Fruit fly (Drosophila melanogaster) whole organism, prepupa: Measurements from ENCODE around the gene Nnf1b.
A peak's percentile ranks its signal among the peaks of the same experiment; 100 is the strongest.

Experiments used
- Blimp-1 ChIP-seq: fragments of 200-800 bp; sonication (Bioruptor generic); optimal IDR thresholded peaks from 3 replicates; lab custom pipeline; 2017; ENCODE audit warnings: missing biosample characterization, missing genetic modification characterization, mild to moderate bottlenecking, moderate library complexity, missing genetic modification reagents
- CG10669 ChIP-seq: fragments of 200-800 bp; sonication (Bioruptor generic); optimal IDR thresholded peaks from 3 replicates; lab custom pipeline; 2018; ENCODE audit warnings: missing biosample characterization, mild to moderate bottlenecking, missing genetic modification characterization, moderate library complexity
- CG11902 ChIP-seq: fragments of 200-800 bp; sonication (Bioruptor generic); optimal IDR thresholded peaks from 3 replicates; lab custom pipeline; 2016; ENCODE audit warnings: missing biosample characterization, missing genetic modification characterization
- CG15336 ChIP-seq: fragments of 200-800 bp; sonication (Bioruptor generic); IDR thresholded peaks from 2 replicates; pipeline ENCODE4 v1.3.6; 2022; ENCODE audit warnings: missing biosample characterization, missing genetic modification characterization
- CG1621 ChIP-seq: fragments of 200-800 bp; sonication (Bioruptor generic); optimal IDR thresholded peaks from 3 replicates; lab custom pipeline; 2018; ENCODE audit warnings: missing biosample characterization, mild to moderate bottlenecking, missing genetic modification characterization
- CG16779 ChIP-seq: fragments of 200-800 bp; sonication (Bioruptor generic); optimal IDR thresholded peaks from 3 replicates; lab custom pipeline; 2017; ENCODE audit warnings: missing biosample characterization, mild to moderate bottlenecking, missing genetic modification characterization
- CG3032 ChIP-seq: fragments of 200-800 bp; optimal IDR thresholded peaks from 2 replicates; lab custom pipeline; 2019; ENCODE audit warnings: missing biosample characterization, mild to moderate bottlenecking, missing genetic modification characterization, moderate library complexity
- CG31627 ChIP-seq: fragments of 200-800 bp; sonication (Bioruptor generic); optimal IDR thresholded peaks from 3 replicates; lab custom pipeline; 2016; ENCODE audit warnings: missing biosample characterization, missing genetic modification characterization
- CG34406 ChIP-seq: fragments of 200-800 bp; sonication (Bioruptor generic); optimal IDR thresholded peaks from 3 replicates; lab custom pipeline; 2016; ENCODE audit warnings: missing biosample characterization, missing genetic modification characterization
- CG3919 ChIP-seq: fragments of 200-800 bp; sonication (Bioruptor generic); optimal IDR thresholded peaks from 3 replicates; lab custom pipeline; 2016; ENCODE audit warnings: missing biosample characterization, missing genetic modification characterization
- CG4318 ChIP-seq: fragments of 200-800 bp; sonication (Bioruptor generic); optimal IDR thresholded peaks from 3 replicates; lab custom pipeline; 2017; ENCODE audit warnings: missing biosample characterization, mild to moderate bottlenecking, missing genetic modification characterization
- CG6276 ChIP-seq: fragments of 200-800 bp; sonication (Bioruptor generic); optimal IDR thresholded peaks from 2 replicates; lab custom pipeline; 2017; ENCODE audit warnings: missing biosample characterization, mild to moderate bottlenecking, missing genetic modification characterization
- CG6808 ChIP-seq: fragments of 200-800 bp; sonication (Bioruptor generic); optimal IDR thresholded peaks from 3 replicates; lab custom pipeline; 2017; ENCODE audit warnings: missing biosample characterization, missing genetic modification characterization, mild to moderate bottlenecking, moderate library complexity, missing genetic modification reagents
- CG6854 ChIP-seq: fragments of 200-800 bp; sonication (Bioruptor generic); optimal IDR thresholded peaks from 2 replicates; lab custom pipeline; 2017; ENCODE audit warnings: missing biosample characterization, mild to moderate bottlenecking, missing genetic modification characterization
- CG7368 ChIP-seq: fragments of 200-800 bp; sonication (Bioruptor generic); optimal IDR thresholded peaks from 3 replicates; lab custom pipeline; 2016; ENCODE audit warnings: missing biosample characterization, missing genetic modification characterization
- CG8119 ChIP-seq: fragments of 200-800 bp; sonication (Bioruptor generic); IDR thresholded peaks from 3 replicates; pipeline ENCODE4 v1.3.6; 2022; ENCODE audit warnings: missing biosample characterization, missing genetic modification characterization
- CG8319 ChIP-seq: fragments of 200-800 bp; sonication (Bioruptor generic); optimal IDR thresholded peaks from 3 replicates; lab custom pipeline; 2016; ENCODE audit warnings: missing biosample characterization, missing genetic modification characterization
- CG8632 ChIP-seq: fragments of 200-800 bp; sonication (Bioruptor generic); optimal IDR thresholded peaks from 3 replicates; lab custom pipeline; 2016; ENCODE audit warnings: missing biosample characterization, missing genetic modification characterization
- CG9139 ChIP-seq: fragments of 200-800 bp; sonication (Bioruptor generic); optimal IDR thresholded peaks from 3 replicates; lab custom pipeline; 2017; ENCODE audit warnings: missing biosample characterization, mild to moderate bottlenecking, missing genetic modification characterization
- Eip78C ChIP-seq: fragments of 200-800 bp; sonication (Bioruptor generic); peaks from one replicate; lab custom pipeline; 2016; ENCODE audit warnings: missing biosample characterization, missing genetic modification characterization
- Eip93F ChIP-seq: fragments of 200-800 bp; sonication (Bioruptor generic); optimal IDR thresholded peaks from 2 replicates; lab custom pipeline; 2016; ENCODE audit warnings: missing biosample characterization, mild to moderate bottlenecking, missing genetic modification characterization
- Ets21C ChIP-seq: fragments of 200-800 bp; sonication (Bioruptor generic); optimal IDR thresholded peaks from 3 replicates; lab custom pipeline; 2016; ENCODE audit warnings: missing biosample characterization, missing genetic modification characterization
- Ets96B ChIP-seq: fragments of 200-800 bp; optimal IDR thresholded peaks from 2 replicates; lab custom pipeline; 2019; ENCODE audit warnings: missing biosample characterization, mild to moderate bottlenecking, missing genetic modification characterization, moderate library complexity
- Gug ChIP-seq: fragments of 200-800 bp; sonication (Bioruptor generic); IDR thresholded peaks from 2 replicates; pipeline ENCODE4 v1.3.6; 2022; ENCODE audit warnings: missing biosample characterization, missing genetic modification characterization
- Hr39 ChIP-seq: fragments of 200-800 bp; sonication (Bioruptor generic); optimal IDR thresholded peaks from 2 replicates; lab custom pipeline; 2016; ENCODE audit warnings: missing biosample characterization, missing genetic modification characterization
- Hr4 ChIP-seq: fragments of 200-800 bp; sonication (Bioruptor generic); optimal IDR thresholded peaks from 3 replicates; lab custom pipeline; 2016; ENCODE audit warnings: missing biosample characterization, missing genetic modification characterization
- Lpt ChIP-seq: fragments of 200-800 bp; sonication (Bioruptor generic); optimal IDR thresholded peaks from 3 replicates; lab custom pipeline; 2016; ENCODE audit warnings: missing biosample characterization, missing genetic modification characterization
- Met ChIP-seq: fragments of 200-800 bp; sonication (Bioruptor generic); optimal IDR thresholded peaks from 3 replicates; lab custom pipeline; 2016; ENCODE audit warnings: missing biosample characterization, missing genetic modification characterization
- OdsH ChIP-seq: fragments of 200-800 bp; sonication (Bioruptor generic); optimal IDR thresholded peaks from 3 replicates; lab custom pipeline; 2016; ENCODE audit warnings: missing biosample characterization, missing genetic modification characterization
- Sox102F ChIP-seq: fragments of 200-800 bp; sonication (Bioruptor generic); optimal IDR thresholded peaks from 2 replicates; lab custom pipeline; 2016; ENCODE audit warnings: missing biosample characterization, mild to moderate bottlenecking, missing genetic modification characterization
- Sox14 ChIP-seq: fragments of 200-800 bp; sonication (Bioruptor generic); optimal IDR thresholded peaks from 3 replicates; lab custom pipeline; 2016; ENCODE audit warnings: missing biosample characterization, missing genetic modification characterization
- Sox15 ChIP-seq: fragments of 200-800 bp; sonication (Bioruptor generic); optimal IDR thresholded peaks from 3 replicates; lab custom pipeline; 2016; ENCODE audit warnings: missing biosample characterization, missing genetic modification characterization
- achi ChIP-seq: fragments of 200-800 bp; sonication (Bioruptor generic); optimal IDR thresholded peaks from 3 replicates; lab custom pipeline; 2016; ENCODE audit warnings: missing biosample characterization, missing genetic modification characterization
- acj6 ChIP-seq: fragments of 200-800 bp; sonication (Bioruptor generic); optimal IDR thresholded peaks from 3 replicates; lab custom pipeline; 2016; ENCODE audit warnings: missing biosample characterization, missing genetic modification characterization
- cyc ChIP-seq: fragments of 200-800 bp; sonication (Bioruptor generic); optimal IDR thresholded peaks from 3 replicates; lab custom pipeline; 2016; ENCODE audit warnings: missing biosample characterization, missing genetic modification characterization
- dsx ChIP-seq: fragments of 200-800 bp; optimal IDR thresholded peaks from 3 replicates; lab custom pipeline; 2019; ENCODE audit warnings: missing biosample characterization, mild to moderate bottlenecking, missing genetic modification characterization, moderate library complexity; ENCODE audit not compliant: poor library complexity, severe bottlenecking
- eg ChIP-seq: fragments of 200-800 bp; sonication (Bioruptor generic); IDR thresholded peaks from 3 replicates; pipeline ENCODE4 v1.3.6; 2022; ENCODE audit warnings: missing biosample characterization, missing genetic modification characterization
- esn ChIP-seq: fragments of 200-800 bp; sonication (Bioruptor generic); optimal IDR thresholded peaks from 2 replicates; lab custom pipeline; 2016; ENCODE audit warnings: missing biosample characterization, mild to moderate bottlenecking, missing genetic modification characterization, moderate library complexity
- fd59A ChIP-seq: fragments of 200-800 bp; sonication (Bioruptor generic); optimal IDR thresholded peaks from 2 replicates; lab custom pipeline; 2017; ENCODE audit warnings: missing biosample characterization, mild to moderate bottlenecking, missing genetic modification characterization, missing genetic modification reagents
- fd85E ChIP-seq: fragments of 200-800 bp; sonication (Bioruptor generic); optimal IDR thresholded peaks from 3 replicates; lab custom pipeline; 2016; ENCODE audit warnings: missing biosample characterization, missing genetic modification characterization
- fkh ChIP-seq: fragments of 200-800 bp; sonication (Bioruptor generic); optimal IDR thresholded peaks from 3 replicates; lab custom pipeline; 2017; ENCODE audit warnings: missing biosample characterization, mild to moderate bottlenecking, missing genetic modification characterization, moderate library complexity
- lz ChIP-seq: fragments of 200-800 bp; sonication (Bioruptor generic); optimal IDR thresholded peaks from 3 replicates; lab custom pipeline; 2016; ENCODE audit warnings: missing biosample characterization, missing genetic modification characterization
- pdm3 ChIP-seq: fragments of 200-800 bp; sonication (Bioruptor generic); optimal IDR thresholded peaks from 3 replicates; lab custom pipeline; 2016; ENCODE audit warnings: missing biosample characterization, missing genetic modification characterization
- salr ChIP-seq, 2 experiments: fragments of 200-800 bp; sonication (Bioruptor generic); optimal IDR thresholded peaks; 3 replicates each; lab custom pipeline; 2016 to 2018; ENCODE audit warnings: missing biosample characterization in 2 of 2, missing genetic modification characterization in 2 of 2, mild to moderate bottlenecking in 1 of 2
- ss ChIP-seq, 2 experiments: fragments of 200-800 bp; sonication (Bioruptor generic); optimal IDR thresholded peaks; 2 replicates in 1 of 2; 3 replicates in 1 of 2; lab custom pipeline; 2017 to 2018; ENCODE audit warnings: mild to moderate bottlenecking in 2 of 2, missing biosample characterization in 2 of 2, missing genetic modification characterization in 2 of 2, moderate library complexity in 1 of 2
- svp ChIP-seq: fragments of 200-800 bp; sonication (Bioruptor generic); peaks from one replicate; lab custom pipeline; 2016; ENCODE audit warnings: missing biosample characterization, missing genetic modification characterization
- topi ChIP-seq: fragments of 200-800 bp; sonication (Bioruptor generic); optimal IDR thresholded peaks from 3 replicates; lab custom pipeline; 2016; ENCODE audit warnings: missing biosample characterization, missing genetic modification characterization
- vri ChIP-seq: fragments of 200-800 bp; sonication (Bioruptor generic); optimal IDR thresholded peaks from 3 replicates; lab custom pipeline; 2016; ENCODE audit warnings: missing biosample characterization, mild to moderate bottlenecking, missing genetic modification characterization

The Nnf1b gene

dm6 chr2L:843301-843700 is 32.9 kb downstream of the Nnf1b start (continued):
- no peak for TF ChIP-seq salr (GFP tag; optimal IDR thresholded peaks at IDR 0.05; lab: Kevin White, UChicago)
- TF ChIP-seq, all 60 proteins: peak for 22

- TF ChIP-seq Hr4 (GFP tag; lab: Kevin White, UChicago) (peak; percentile 43), eg (GFP tag; lab: Robert Waterston, UW) (peak; percentile 74), Eip78C (GFP tag; lab: Kevin White, UChicago) (peak; percentile 76), Lpt (GFP tag; lab: Kevin White, UChicago) (no peak), Sox14 (GFP tag; lab: Kevin White, UChicago) (peak; percentile 33), CG6276 (GFP tag; lab: Kevin White, UChicago) (no peak), esn (GFP tag; lab: Kevin White, UChicago) (no peak), CG16779 (no peak), CG15336 (GFP tag; lab: Robert Waterston, UW) (peak; percentile 49), CG34406 (GFP tag; lab: Kevin White, UChicago) (no peak), fd85E (GFP tag; lab: Kevin White, UChicago) (no peak), CG31627 (GFP tag; lab: Kevin White, UChicago) (no peak), ss (GFP tag; optimal IDR thresholded peaks at IDR 0.05; lab: Kevin White, UChicago) (no peak), CG3032 (tag; lab: Kevin White, UChicago) (peak; percentile 28), dsx (no peak), vri (GFP tag; lab: Kevin White, UChicago) (no peak), Blimp-1 (no peak), Met (GFP tag; lab: Kevin White, UChicago) (no peak), lz (GFP tag; lab: Kevin White, UChicago) (no peak), CG11902 (no peak), topi (GFP tag; lab: Kevin White, UChicago) (peak; percentile 17), CG1621 (peak; percentile 45), CG7368 (GFP tag; lab: Kevin White, UChicago) (peak; percentile 18), pdm3 (GFP tag; lab: Kevin White, UChicago) (peak; percentile 22), Sox102F (no peak), achi (peak; percentile 45), CG9139 (GFP tag; lab: Kevin White, UChicago) (no peak), CG8319 (GFP tag; lab: Kevin White, UChicago) (no peak), CG6854 (GFP tag; lab: Kevin White, UChicago) (peak; percentile 16), svp (peak; percentile 41), cyc (no peak), Gug (GFP tag; lab: Robert Waterston, UW) (peak; percentile 38), CG8632 (GFP tag; lab: Kevin White, UChicago) (no peak), Ets21C (no peak), Hr39 (GFP tag; lab: Kevin White, UChicago) (no peak), CG10669 (GFP tag; lab: Kevin White, UChicago) (peak; percentile 53), CG3919 (peak; percentile 28), fd59A (peak; percentile 23), CG8119 (peak; percentile 57; the same call in 2 of the 3 replicates), salr (GFP tag; optimal IDR thresholded peaks at IDR 0.05; lab: Kevin White, UChicago) (peak in 1 of 2 experiments; percentile 19), Sox15 (GFP tag; lab: Kevin White, UChicago) (no peak), Eip93F (GFP tag; lab: Kevin White, UChicago) (no peak), CG6808 (GFP tag; lab: Kevin White, UChicago) (peak; percentile 34), OdsH (no peak), CG4318 (GFP tag; lab: Kevin White, UChicago) (no peak), acj6 (GFP tag; lab: Kevin White, UChicago) (peak; percentile 18), Ets96B (tag; lab: Kevin White, UChicago) (peak; percentile 50), fkh (no peak)
These were observed 33.7 kb downstream of the Nnf1b start for dm6 chr2L:843850-844791.
